Worm (Caenorhabditis elegans) whole organism, early embryonic: ENCODE results near the gene C40C9.4.

Source experiments
- flt-1 ChIP-seq: fragments of 200-800 bp; sonication (Bioruptor generic); IDR thresholded peaks from 2 replicates; pipeline ENCODE4 v1.3.6; 2022; ENCODE audit warnings: missing genetic modification characterization, missing compliant biosample characterization
- hmg-4 ChIP-seq: fragments of 200-800 bp; sonication (Bioruptor generic); optimal IDR thresholded peaks from 2 replicates; lab custom pipeline; 2018; ENCODE audit warnings: mild to moderate bottlenecking, missing genetic modification characterization, missing compliant biosample characterization

DNA sequence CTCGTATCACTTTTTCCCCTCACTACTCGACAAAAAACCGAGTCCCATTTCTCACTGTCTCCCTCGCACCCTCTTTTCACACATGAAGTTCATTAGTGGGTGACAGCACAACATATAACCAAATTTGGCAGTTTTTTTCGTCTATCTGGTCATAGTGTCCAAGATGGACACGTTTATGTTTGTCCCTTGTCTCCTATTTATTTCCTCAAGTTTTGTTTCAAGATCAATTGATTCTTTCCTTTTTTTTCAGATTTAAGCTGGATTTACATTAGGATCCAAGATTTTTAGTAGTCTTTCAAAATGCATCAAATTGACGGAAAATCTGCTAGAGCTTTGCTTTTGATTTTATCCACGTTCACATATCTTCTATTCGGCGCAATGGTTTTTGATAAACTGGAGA, 11.3 kb upstream of the C40C9.4 start, which contains the start of gene twk-20:
- TF ChIP-seq flt-1 (GFP tag; lab: Robert Waterston, UW): no peak
- no peak for TF ChIP-seq hmg-4
